Fruit fly (Drosophila melanogaster): ENCODE results near the gene Met.

- TF ChIP-seq jigr1 (GFP tag; IDR thresholded peaks at IDR 0.05) (no peak), ap (GFP tag; IDR thresholded peaks at IDR 0.05) (no peak), CG11456 (GFP tag; IDR thresholded peaks at IDR 0.05) (no peak), chn (GFP tag; optimal IDR thresholded peaks at IDR 0.05) (no peak), E2f2 (GFP tag; IDR thresholded peaks at IDR 0.05) (peak; percentile 53; the same call in 1 of the 2 replicates), CG10462 (GFP tag; optimal IDR thresholded peaks at IDR 0.05) (no peak), Dfd (GFP tag; optimal IDR thresholded peaks at IDR 0.05) (no peak), CG11504 (tag; optimal IDR thresholded peaks at IDR 0.05) (no peak), CG18764 (GFP tag; optimal IDR thresholded peaks at IDR 0.05) (no peak)
These were observed 37.1 kb upstream of the Met start for dm6 chrX:11578841-11579240.
